Worm (Caenorhabditis elegans) whole organism, late embryonic: ENCODE results near the gene pxl-1.

Experiments
- C08G9.2 ChIP-seq: sonication (generic microtip); optimal IDR thresholded peaks from 2 replicates; lab custom pipeline; 2016; ENCODE audit warnings: mild to moderate bottlenecking, missing genetic modification characterization, moderate library complexity, missing compliant biosample characterization
- T23F11.4 ChIP-seq: fragments of 200-800 bp; sonication (Bioruptor generic); optimal IDR thresholded peaks from 2 replicates; lab custom pipeline; 2018; ENCODE audit warnings: mild to moderate bottlenecking, missing genetic modification characterization, missing compliant biosample characterization
- ahr-1 ChIP-seq: sonication (generic microtip); optimal IDR thresholded peaks from 2 replicates; lab custom pipeline; 2016; ENCODE audit warnings: missing genetic modification characterization, missing compliant biosample characterization
- ama-1 ChIP-seq: fragments of 150-350 bp; optimal IDR thresholded peaks from 2 replicates; lab custom pipeline; 2014
- ceh-14 ChIP-seq: sonication (generic microtip); optimal IDR thresholded peaks from 2 replicates; lab custom pipeline; 2016; ENCODE audit warnings: missing genotype, missing genetic modification characterization, missing compliant biosample characterization
- ceh-19 ChIP-seq: fragments of 200-800 bp; sonication (Bioruptor generic); optimal IDR thresholded peaks from 2 replicates; lab custom pipeline; 2018; ENCODE audit warnings: mild to moderate bottlenecking, missing genetic modification characterization, missing compliant biosample characterization
- ceh-2 ChIP-seq: sonication (generic microtip); optimal IDR thresholded peaks from 2 replicates; lab custom pipeline; 2016; ENCODE audit warnings: missing genotype, missing genetic modification characterization, missing compliant biosample characterization
- ceh-24 ChIP-seq: sonication (generic microtip); optimal IDR thresholded peaks from 2 replicates; lab custom pipeline; 2016; ENCODE audit warnings: mild to moderate bottlenecking, missing genetic modification characterization, missing compliant biosample characterization
- ceh-31 ChIP-seq: sonication (generic microtip); optimal IDR thresholded peaks from 2 replicates; lab custom pipeline; 2016; ENCODE audit warnings: missing genetic modification characterization, missing compliant biosample characterization
- ceh-45 ChIP-seq: fragments of 200-800 bp; sonication (Bioruptor generic); IDR thresholded peaks from 2 replicates; pipeline ENCODE4 v1.3.6; 2022; ENCODE audit warnings: missing genetic modification reagents, missing genetic modification characterization, missing compliant biosample characterization
- ceh-48 ChIP-seq: sonication (generic microtip); optimal IDR thresholded peaks from 2 replicates; lab custom pipeline; 2016; ENCODE audit warnings: missing genetic modification characterization, inconsistent platforms, missing compliant biosample characterization
- ceh-6 ChIP-seq: fragments of 200-800 bp; sonication (Bioruptor generic); optimal IDR thresholded peaks from 2 replicates; lab custom pipeline; 2018; ENCODE audit warnings: mild to moderate bottlenecking, missing genetic modification characterization, missing compliant biosample characterization
- ceh-9 ChIP-seq: sonication (generic microtip); optimal IDR thresholded peaks from 2 replicates; lab custom pipeline; 2016; ENCODE audit warnings: mild to moderate bottlenecking, missing genetic modification characterization, inconsistent platforms, missing compliant biosample characterization
- che-1 ChIP-seq: sonication (generic microtip); optimal IDR thresholded peaks from 2 replicates; lab custom pipeline; 2016; ENCODE audit warnings: mild to moderate bottlenecking, missing genetic modification characterization, missing compliant biosample characterization
- dmd-4 ChIP-seq: sonication (generic microtip); optimal IDR thresholded peaks from 2 replicates; lab custom pipeline; 2016; ENCODE audit warnings: borderline replicate concordance, missing genetic modification characterization, missing compliant biosample characterization
- elt-2 ChIP-seq: sonication (generic microtip); optimal IDR thresholded peaks from 2 replicates; lab custom pipeline; 2016; ENCODE audit warnings: missing genetic modification reagents, missing genetic modification characterization, missing compliant biosample characterization
- ets-4 ChIP-seq: sonication (generic microtip); optimal IDR thresholded peaks from 2 replicates; lab custom pipeline; 2016; ENCODE audit warnings: missing genetic modification characterization, missing compliant biosample characterization
- eyg-1 ChIP-seq: sonication (generic microtip); optimal IDR thresholded peaks from 2 replicates; lab custom pipeline; 2016; ENCODE audit warnings: missing genotype, missing genetic modification characterization, missing compliant biosample characterization
- fax-1 ChIP-seq: sonication (generic microtip); optimal IDR thresholded peaks from 2 replicates; lab custom pipeline; 2016; ENCODE audit warnings: missing genotype, missing genetic modification characterization, missing compliant biosample characterization
- fkh-10 ChIP-seq: fragments of 150-350 bp; optimal IDR thresholded peaks from 2 replicates; lab custom pipeline; 2014; ENCODE audit warnings: missing biosample characterization, missing genetic modification reagents, missing genetic modification characterization
- gmeb-2 ChIP-seq: sonication (generic microtip); optimal IDR thresholded peaks from 2 replicates; lab custom pipeline; 2016; ENCODE audit warnings: missing genetic modification characterization, inconsistent platforms, missing compliant biosample characterization
- hlh-13 ChIP-seq: fragments of 200-800 bp; sonication (Bioruptor generic); optimal IDR thresholded peaks from 2 replicates; lab custom pipeline; 2018; ENCODE audit warnings: mild to moderate bottlenecking, missing genetic modification characterization, missing compliant biosample characterization
- hlh-8 ChIP-seq: sonication (generic microtip); optimal IDR thresholded peaks from 2 replicates; lab custom pipeline; 2016; ENCODE audit warnings: missing genotype, missing genetic modification characterization, missing compliant biosample characterization
- mec-3 ChIP-seq: sonication (generic microtip); optimal IDR thresholded peaks from 2 replicates; lab custom pipeline; 2016; ENCODE audit warnings: borderline replicate concordance, missing genetic modification characterization, missing compliant biosample characterization
- nfya-1 ChIP-seq: sonication (generic microtip); optimal IDR thresholded peaks from 2 replicates; lab custom pipeline; 2017; ENCODE audit warnings: missing genetic modification characterization, mild to moderate bottlenecking, missing compliant biosample characterization, antibody characterized with exemption, moderate library complexity
- odd-2 ChIP-seq: sonication (generic microtip); optimal IDR thresholded peaks from 2 replicates; lab custom pipeline; 2017; ENCODE audit warnings: antibody characterized with exemption, mild to moderate bottlenecking, missing genetic modification characterization, missing compliant biosample characterization
- pha-2 ChIP-seq: sonication (generic microtip); optimal IDR thresholded peaks from 2 replicates; lab custom pipeline; 2017; ENCODE audit warnings: mild to moderate bottlenecking, missing genetic modification characterization, missing compliant biosample characterization
- pqm-1 ChIP-seq: sonication (generic microtip); optimal IDR thresholded peaks from 2 replicates; lab custom pipeline; 2016; ENCODE audit warnings: missing genetic modification characterization, missing compliant biosample characterization
- pros-1 ChIP-seq: fragments of 150-350 bp; optimal IDR thresholded peaks from 2 replicates; lab custom pipeline; 2014; ENCODE audit warnings: missing biosample characterization, missing genetic modification reagents, missing genetic modification characterization
- ref-2 ChIP-seq: sonication (generic microtip); optimal IDR thresholded peaks from 2 replicates; lab custom pipeline; 2016; ENCODE audit warnings: missing genetic modification characterization, missing compliant biosample characterization
- sdc-2 ChIP-seq: sonication (generic microtip); optimal IDR thresholded peaks from 2 replicates; lab custom pipeline; 2016; ENCODE audit warnings: missing genotype, missing genetic modification characterization, missing compliant biosample characterization
- sox-2 ChIP-seq: fragments of 200-800 bp; sonication (Bioruptor generic); IDR thresholded peaks from 2 replicates; pipeline ENCODE4 v1.3.6; 2022; ENCODE audit warnings: missing genetic modification reagents, missing genetic modification characterization, missing compliant biosample characterization
- sox-4 ChIP-seq: sonication (generic microtip); optimal IDR thresholded peaks from 2 replicates; lab custom pipeline; 2017; ENCODE audit warnings: mild to moderate bottlenecking, missing genetic modification characterization, inconsistent platforms, missing compliant biosample characterization
- syd-9 ChIP-seq: sonication (generic microtip); optimal IDR thresholded peaks from 2 replicates; lab custom pipeline; 2016; ENCODE audit warnings: mild to moderate bottlenecking, missing genetic modification characterization, moderate library complexity, missing compliant biosample characterization
- tbx-7 ChIP-seq: sonication (generic microtip); optimal IDR thresholded peaks from 2 replicates; lab custom pipeline; 2016; ENCODE audit warnings: missing genotype, missing genetic modification characterization, missing compliant biosample characterization
- ttx-3 ChIP-seq: sonication (generic microtip); optimal IDR thresholded peaks from 2 replicates; lab custom pipeline; 2016; ENCODE audit warnings: missing genetic modification reagents, missing genetic modification characterization, missing compliant biosample characterization
- unc-3 ChIP-seq, 2 experiments: fragments of 200-800 bp in 1 of 2; sonication (Bioruptor generic) in 1 of 2; sonication (generic microtip) in 1 of 2; conservative IDR thresholded peaks in 1 of 2; optimal IDR thresholded peaks in 1 of 2; 2 replicates each; pipeline versions ENCODE4 v1.3.6 to Lab custom; 2016 to 2022; ENCODE audit warnings: missing compliant biosample characterization in 2 of 2, missing genetic modification characterization in 2 of 2, missing genetic modification reagents in 1 of 2
- unc-42 ChIP-seq: sonication (generic microtip); optimal IDR thresholded peaks from 2 replicates; lab custom pipeline; 2016; ENCODE audit warnings: missing genotype, missing genetic modification characterization, missing compliant biosample characterization
- unc-86 ChIP-seq: sonication (generic microtip); optimal IDR thresholded peaks from 2 replicates; lab custom pipeline; 2016; ENCODE audit warnings: missing genetic modification characterization, missing compliant biosample characterization
- ztf-16 ChIP-seq: sonication (generic microtip); optimal IDR thresholded peaks from 2 replicates; lab custom pipeline; 2017; ENCODE audit warnings: missing genetic modification characterization, missing compliant biosample characterization

pxl-1 gene

ce11 chrIII:5871760-5872159, 24.1 kb downstream of the pxl-1 start, which contains the start of the genes F01F1.11 and F01F1.3 (continued):
- peak; percentile 99 for TF ChIP-seq ets-4 (tag; lab: Kevin White, UChicago)
- no peak for TF ChIP-seq gmeb-2 (tag; lab: Kevin White, UChicago)
- TF ChIP-seq ceh-45 (GFP tag; lab: Robert Waterston, UW) = no peak
- TF ChIP-seq ceh-9 (tag; lab: Kevin White, UChicago) = no peak
- TF ChIP-seq eyg-1 (tag; lab: Kevin White, UChicago) = no peak
- no peak for TF ChIP-seq pros-1 (tag; lab: Kevin White, UChicago)
- no peak for TF ChIP-seq fkh-10 (GFP tag; lab: Kevin White, UChicago)
- TF ChIP-seq elt-2 (tag; lab: Kevin White, UChicago) = peak; percentile 38
- no peak for TF ChIP-seq ceh-19 (GFP tag; lab: Kevin White, UChicago)
- no peak for TF ChIP-seq ceh-6 (GFP tag; lab: Kevin White, UChicago)
- TF ChIP-seq sdc-2 (tag; lab: Kevin White, UChicago) = no peak
- no peak for TF ChIP-seq mec-3 (tag; lab: Kevin White, UChicago)
- TF ChIP-seq hlh-13 (GFP tag; lab: Kevin White, UChicago) = no peak
- peak; percentile 62 for TF ChIP-seq ref-2 (tag; lab: Kevin White, UChicago)
- peak; percentile 53 for TF ChIP-seq fax-1 (tag; lab: Kevin White, UChicago)
- TF ChIP-seq ztf-16 (tag; lab: Kevin White, UChicago) = no peak
- no peak for TF ChIP-seq ama-1 (lab: Kevin White, UChicago)
- TF ChIP-seq che-1 (tag; lab: Kevin White, UChicago) = no peak
- TF ChIP-seq hlh-8 = no peak
- peak; percentile 80 for TF ChIP-seq ceh-2 (tag; lab: Kevin White, UChicago)
- TF ChIP-seq ceh-14 (tag; lab: Kevin White, UChicago) = peak; percentile 35
- peak; percentile 7 for TF ChIP-seq nfya-1
- TF ChIP-seq tbx-7 (tag; lab: Kevin White, UChicago) = peak; percentile 64
- no peak for TF ChIP-seq ttx-3 (tag; lab: Kevin White, UChicago)
- peak; percentile 86 for TF ChIP-seq C08G9.2
- no peak for TF ChIP-seq unc-3 (GFP tag; conservative IDR thresholded peaks at IDR 0.05; lab: Robert Waterston, UW)
- no peak for TF ChIP-seq unc-3 (tag; optimal IDR thresholded peaks at IDR 0.05; lab: Kevin White, UChicago)
- peak; percentile 89 for TF ChIP-seq ceh-31 (tag; lab: Kevin White, UChicago)
- no peak for TF ChIP-seq ahr-1 (tag; lab: Kevin White, UChicago)
- TF ChIP-seq ceh-24 = no peak
- no peak for TF ChIP-seq sox-2 (GFP tag; lab: Robert Waterston, UW)
- TF ChIP-seq pqm-1 (tag; lab: Kevin White, UChicago) = no peak
- no peak for TF ChIP-seq unc-86 (tag; lab: Kevin White, UChicago)
- no peak for TF ChIP-seq syd-9
- no peak for TF ChIP-seq dmd-4
- TF ChIP-seq pha-2 (tag; lab: Kevin White, UChicago) = no peak
- no peak for TF ChIP-seq T23F11.4 (GFP tag; lab: Kevin White, UChicago)

- TF ChIP-seq odd-2 (tag; lab: Kevin White, UChicago) = no peak
- no peak for TF ChIP-seq ceh-48 (tag; lab: Kevin White, UChicago)
- TF ChIP-seq ceh-14 (tag; lab: Kevin White, UChicago) = no peak
- no peak for TF ChIP-seq ceh-24
- TF ChIP-seq unc-42 (tag; lab: Kevin White, UChicago) = no peak
- no peak for TF ChIP-seq sox-4 (tag; lab: Kevin White, UChicago)
- no peak for TF ChIP-seq gmeb-2 (tag; lab: Kevin White, UChicago)
- no peak for TF ChIP-seq fkh-10 (GFP tag; lab: Kevin White, UChicago)
- no peak for TF ChIP-seq nfya-1
These were observed 26.4 kb downstream of the pxl-1 start, which contains the start of gene F01F1.15 for ce11 chrIII:5869429-5869828. Gene F01F1.15 (minus strand): TSS chrIII:5869529.
